Worm (Caenorhabditis elegans): Measurements from ENCODE around the gene mua-3.

DNA sequence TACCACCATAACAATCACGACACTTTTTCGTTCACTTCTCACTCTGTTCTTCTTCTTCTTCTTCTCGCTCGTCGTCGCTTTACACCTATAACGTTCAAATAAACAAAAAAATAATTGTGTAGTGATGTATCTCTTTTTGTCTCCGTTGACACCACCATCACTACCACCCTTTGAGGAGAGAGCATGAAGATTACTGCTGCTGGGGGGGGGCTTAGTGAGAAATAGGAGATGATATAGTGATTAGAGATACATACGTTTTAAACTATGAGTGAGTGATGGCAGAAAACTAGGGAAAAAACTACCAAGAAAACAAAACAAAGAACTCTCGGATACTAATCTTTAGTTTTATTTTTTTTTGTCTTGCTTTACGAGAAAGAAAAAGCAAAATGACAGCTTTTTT, 34.1 kb upstream of the mua-3 start:
- TF ChIP-seq aly-1 (tag; optimal IDR thresholded peaks at IDR 0.05) (no peak), scrt-1 (GFP tag; IDR thresholded peaks at IDR 0.05) (no peak), flt-1 (GFP tag; IDR thresholded peaks at IDR 0.05) (no peak), hmg-4 (GFP tag; optimal IDR thresholded peaks at IDR 0.05) (no peak), tbx-11 (GFP tag; IDR thresholded peaks at IDR 0.05) (no peak), ama-1 (optimal IDR thresholded peaks at IDR 0.05) (no peak), tra-4 (tag; optimal IDR thresholded peaks at IDR 0.05) (no peak), tbx-37 (GFP tag; conservative IDR thresholded peaks at IDR 0.05) (no peak), hmbx-1 (tag; optimal IDR thresholded peaks at IDR 0.05) (no peak), sea-1 (GFP tag; conservative IDR thresholded peaks at IDR 0.05) (no peak), pes-1 (GFP tag; IDR thresholded peaks at IDR 0.05) (no peak), hnd-1 (tag; optimal IDR thresholded peaks at IDR 0.05) (no peak)
